Worm (Caenorhabditis elegans) whole organism, L4/young adult: ENCODE data around the gene egl-18.

Experiments
- W03F9.2 ChIP-seq: fragments of 150-350 bp; optimal IDR thresholded peaks from 2 replicates; lab custom pipeline; 2014; ENCODE audit warnings: missing biosample characterization, missing genetic modification characterization
- him-1 ChIP-seq: sonication (generic microtip); optimal IDR thresholded peaks from 2 replicates; lab custom pipeline; 2016; ENCODE audit warnings: missing genotype, missing genetic modification reagents, missing genetic modification characterization, missing compliant biosample characterization

DNA sequence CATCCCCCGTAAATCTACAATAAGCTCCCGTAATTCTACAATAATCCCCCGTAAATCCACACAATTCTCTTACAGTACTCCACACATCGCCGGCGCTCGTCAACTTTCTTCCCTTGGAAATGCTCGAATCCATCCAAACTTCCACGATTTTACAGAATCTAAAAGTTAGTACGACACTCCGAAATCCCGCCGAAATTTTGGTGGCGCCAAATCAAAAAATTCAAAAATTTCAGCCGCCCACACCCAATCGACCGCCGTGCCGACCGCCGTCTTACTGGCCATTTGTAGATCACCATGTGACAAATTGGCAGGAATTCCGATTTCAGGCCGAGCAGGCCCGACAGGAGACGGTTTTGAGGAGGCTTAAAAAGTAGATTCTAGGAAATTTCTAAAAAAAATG lies 50.2 kb downstream of the egl-18 start:
- no peak for TF ChIP-seq him-1 (tag; lab: Kevin White, UChicago)
- TF ChIP-seq W03F9.2: no peak
